Worm (Caenorhabditis elegans) whole organism, early embryonic: ENCODE results near the gene dod-21.

ENCODE experiments used
- ama-1 ChIP-seq: fragments of 150-350 bp; optimal IDR thresholded peaks from 2 replicates; lab custom pipeline; 2014
- ceh-36 ChIP-seq: sonication (generic microtip); optimal IDR thresholded peaks from 2 replicates; lab custom pipeline; 2016; ENCODE audit warnings: missing genetic modification characterization, inconsistent platforms, missing compliant biosample characterization
- hmg-4 ChIP-seq: fragments of 200-800 bp; sonication (Bioruptor generic); optimal IDR thresholded peaks from 2 replicates; lab custom pipeline; 2018; ENCODE audit warnings: mild to moderate bottlenecking, missing genetic modification characterization, missing compliant biosample characterization

DNA sequence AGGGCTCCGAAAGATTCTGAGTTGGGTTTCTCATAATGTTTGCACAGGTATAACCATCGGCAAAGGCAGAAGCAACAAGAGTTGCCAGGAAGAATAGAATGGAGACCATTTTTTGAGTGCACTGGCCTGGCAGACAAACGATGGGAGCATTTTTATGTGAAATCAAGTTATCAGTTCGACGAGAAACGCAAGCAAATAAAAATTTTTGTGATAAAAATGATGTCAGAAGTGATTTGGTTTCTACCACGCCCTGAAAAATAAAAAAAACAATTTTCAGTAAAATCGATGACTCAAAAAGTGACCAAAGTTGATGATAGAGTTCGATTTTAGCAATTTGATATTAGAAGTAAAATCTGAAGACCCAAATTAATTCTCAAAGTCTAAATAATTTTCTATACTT is 26.7 kb upstream of the dod-21 start, which contains the start of gene K08D8.4:
- TF ChIP-seq ama-1 (lab: Kevin White, UChicago) (no peak), ceh-36 (no peak), hmg-4 (GFP tag; lab: Kevin White, UChicago) (no peak)
